Worm (Caenorhabditis elegans) whole organism, late embryonic: ENCODE measurements around the gene grld-1.

Experiments used
- C08G9.2 ChIP-seq: sonication (generic microtip); optimal IDR thresholded peaks from 2 replicates; lab custom pipeline; 2016; ENCODE audit warnings: mild to moderate bottlenecking, missing genetic modification characterization, moderate library complexity, missing compliant biosample characterization
- F13H6.1 ChIP-seq: sonication (generic microtip); optimal IDR thresholded peaks from 2 replicates; lab custom pipeline; 2016; ENCODE audit warnings: missing genetic modification characterization, missing compliant biosample characterization
- K09A11.1 ChIP-seq: sonication (generic microtip); optimal IDR thresholded peaks from 2 replicates; lab custom pipeline; 2017; ENCODE audit warnings: antibody characterized with exemption, mild to moderate bottlenecking, missing genetic modification characterization, missing compliant biosample characterization; ENCODE audit not compliant: insufficient read depth
- Y22D7AL.16 ChIP-seq: sonication (generic microtip); optimal IDR thresholded peaks from 2 replicates; lab custom pipeline; 2016; ENCODE audit warnings: missing genetic modification characterization, missing compliant biosample characterization
- elt-2 ChIP-seq: sonication (generic microtip); optimal IDR thresholded peaks from 2 replicates; lab custom pipeline; 2016; ENCODE audit warnings: missing genetic modification reagents, missing genetic modification characterization, missing compliant biosample characterization
- fkh-10 ChIP-seq: fragments of 150-350 bp; optimal IDR thresholded peaks from 2 replicates; lab custom pipeline; 2014; ENCODE audit warnings: missing biosample characterization, missing genetic modification reagents, missing genetic modification characterization
- fkh-6 ChIP-seq: sonication (generic microtip); optimal IDR thresholded peaks from 2 replicates; lab custom pipeline; 2016; ENCODE audit warnings: missing genetic modification characterization, missing compliant biosample characterization
- hlh-8 ChIP-seq: sonication (generic microtip); optimal IDR thresholded peaks from 2 replicates; lab custom pipeline; 2016; ENCODE audit warnings: missing genotype, missing genetic modification characterization, missing compliant biosample characterization
- nhr-11 ChIP-seq: fragments of 150-350 bp; optimal IDR thresholded peaks from 2 replicates; lab custom pipeline; 2014; ENCODE audit warnings: missing biosample characterization, missing genetic modification characterization
- pha-4 ChIP-seq: fragments of 150-350 bp; optimal IDR thresholded peaks from 2 replicates; lab custom pipeline; 2018; ENCODE audit warnings: missing biosample characterization, missing genetic modification reagents, missing genetic modification characterization
- pqm-1 ChIP-seq: sonication (generic microtip); optimal IDR thresholded peaks from 2 replicates; lab custom pipeline; 2016; ENCODE audit warnings: missing genetic modification characterization, missing compliant biosample characterization
- unc-42 ChIP-seq: sonication (generic microtip); optimal IDR thresholded peaks from 2 replicates; lab custom pipeline; 2016; ENCODE audit warnings: missing genotype, missing genetic modification characterization, missing compliant biosample characterization

DNA sequence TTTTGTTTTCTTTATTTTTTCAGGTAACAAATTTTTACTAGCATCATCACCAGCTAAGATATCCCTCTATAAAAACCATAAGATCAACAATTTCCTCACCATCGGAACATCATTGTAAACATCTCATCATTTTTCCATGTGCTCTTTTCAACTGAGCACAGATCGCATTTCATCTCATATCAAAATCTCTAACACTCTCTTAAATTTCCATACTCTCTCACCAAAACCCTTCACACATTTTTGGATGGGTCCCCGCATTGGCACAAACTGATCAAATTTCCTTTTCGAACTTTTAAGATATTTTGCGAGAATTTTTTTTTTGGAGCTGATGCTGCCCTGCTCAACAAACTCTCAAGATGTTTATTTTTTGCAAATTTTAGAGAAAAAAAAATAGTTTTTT is 48.3 kb downstream of the grld-1 start:
- no peak for TF ChIP-seq unc-42 (tag; lab: Kevin White, UChicago)
- TF ChIP-seq F13H6.1 (tag; lab: Kevin White, UChicago), result no peak
- no peak for TF ChIP-seq Y22D7AL.16 (tag; lab: Kevin White, UChicago)
- no peak for TF ChIP-seq hlh-8 (tag; lab: Kevin White, UChicago)
- no peak for TF ChIP-seq pha-4 (tag; lab: Kevin White, UChicago)
- no peak for TF ChIP-seq K09A11.1
- no peak for TF ChIP-seq nhr-11 (tag; lab: Kevin White, UChicago)
- TF ChIP-seq fkh-6 (tag; lab: Kevin White, UChicago), result no peak
- TF ChIP-seq C08G9.2 (tag; lab: Kevin White, UChicago), result no peak
- no peak for TF ChIP-seq pqm-1 (tag; lab: Kevin White, UChicago)
- TF ChIP-seq fkh-10, result no peak
- no peak for TF ChIP-seq elt-2 (tag; lab: Kevin White, UChicago)
